Worm (Caenorhabditis elegans): ENCODE results near the gene T23G4.127.
A peak's percentile ranks its signal among the peaks of the same experiment; 100 is the strongest.
"Not testable (repeated sequence)": the region's sequence is repeated elsewhere in the genome, so short reads cannot be mapped to it uniquely, and the experiment has no call there.

Gene T23G4.127

DNA sequence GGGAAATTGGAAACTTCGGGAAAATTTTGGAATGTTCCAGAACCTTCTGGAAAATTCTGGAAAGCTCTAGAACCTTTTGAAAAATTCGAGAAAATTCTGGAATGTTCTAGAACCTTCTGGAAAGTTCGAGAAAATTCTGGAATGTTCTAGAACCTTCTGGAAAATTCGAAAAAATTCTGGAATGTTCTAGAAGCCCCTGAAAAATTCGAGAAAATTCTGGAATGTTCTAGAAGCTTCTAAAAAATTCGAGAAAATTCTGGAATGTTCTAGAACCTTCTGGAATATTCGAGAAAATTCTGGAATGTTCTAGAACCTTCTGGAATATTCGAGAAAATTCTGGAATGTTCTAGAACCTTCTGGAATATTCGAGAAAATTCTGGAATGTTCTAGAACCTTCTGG, 30.5 kb downstream of the T23G4.127 start:
- TF ChIP-seq pes-1 (GFP tag; IDR thresholded peaks at IDR 0.05): peak; percentile 55; the same call in 1 of the 2 replicates

DNA sequence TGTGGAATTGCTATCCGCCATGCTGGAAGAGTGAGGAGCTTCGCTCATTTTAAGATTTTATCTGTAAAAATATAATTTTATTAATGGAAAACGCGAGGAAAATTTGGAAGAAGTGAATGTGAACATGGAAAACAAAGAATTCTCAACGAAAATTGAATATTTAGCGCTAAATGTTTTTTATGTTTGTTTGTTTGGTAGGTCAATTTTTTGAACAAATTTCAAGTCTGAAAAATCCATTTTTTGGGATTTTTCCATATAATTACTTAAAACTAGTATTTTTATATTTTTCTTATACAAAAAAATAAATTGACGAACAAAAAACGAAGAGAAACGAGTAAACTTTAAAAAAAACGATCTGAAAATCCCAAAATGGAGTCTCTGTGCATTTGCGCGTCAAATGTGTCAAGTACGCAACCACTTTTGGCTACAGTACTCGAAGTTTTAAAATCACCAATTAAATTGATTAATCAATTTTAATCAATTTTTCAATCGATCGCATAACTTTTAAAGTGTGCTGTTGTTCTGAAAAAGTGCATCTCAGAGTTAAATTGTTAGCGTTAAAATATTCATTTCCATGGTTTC, 31.6 kb downstream of the T23G4.127 start, which contains the start of gene fbxa-215:
TSS of gene fbxa-215 (minus strand) at position 61 of the 582 bp plus-strand sequence.
- TF ChIP-seq sea-1 (GFP tag; conservative IDR thresholded peaks at IDR 0.05): no peak
- no peak for TF ChIP-seq flt-1 (GFP tag; IDR thresholded peaks at IDR 0.05)
- TF ChIP-seq ceh-13 (GFP tag; optimal IDR thresholded peaks at IDR 0.05): no peak
- TF ChIP-seq B0310.2 (tag; optimal IDR thresholded peaks at IDR 0.05): no peak

DNA sequence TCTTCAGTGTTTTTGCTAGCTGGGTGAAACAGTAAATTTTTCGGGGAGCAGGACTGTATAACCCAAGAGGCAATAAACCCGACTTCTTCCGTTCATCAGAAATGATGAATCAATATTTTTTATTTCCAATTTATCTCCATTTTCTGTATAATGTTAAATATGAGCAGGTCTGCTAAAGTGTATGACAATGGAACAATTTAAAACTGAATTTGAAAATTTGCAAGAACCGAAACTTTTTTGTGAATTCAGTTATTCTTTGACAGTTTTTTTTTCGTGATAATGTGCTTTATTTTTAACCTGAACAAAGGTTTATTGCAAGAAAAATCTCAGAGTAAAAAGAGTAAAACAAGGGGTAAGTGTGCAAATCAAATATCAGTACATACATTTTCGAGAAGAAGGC, 33.4 kb downstream of the T23G4.127 start:
- TF ChIP-seq scrt-1 (GFP tag; IDR thresholded peaks at IDR 0.05): no peak

DNA sequence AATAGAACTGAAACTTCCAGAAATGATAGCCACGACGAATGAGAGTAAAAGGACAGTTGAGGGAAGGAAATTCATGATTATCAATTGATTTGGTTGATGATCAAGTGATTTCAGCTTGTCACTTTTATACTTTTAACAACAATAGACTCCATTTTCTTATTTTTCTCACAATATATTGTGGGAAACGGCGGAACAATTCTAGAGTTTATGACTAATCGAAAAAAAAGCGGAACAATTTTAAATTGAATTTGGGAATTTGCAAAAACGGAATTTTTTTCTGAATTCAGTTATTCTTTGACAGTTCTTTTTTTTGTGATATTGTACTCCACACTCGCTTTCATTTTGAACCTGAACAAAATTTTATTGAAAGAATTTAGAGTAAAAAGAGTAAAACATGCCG, 34.4 kb downstream of the T23G4.127 start, which contains the start of gene Y45F10C.4:
TSS of gene Y45F10C.4 (minus strand) at position 101 of the 400 bp plus-strand sequence.
- no peak for TF ChIP-seq tbx-37 (GFP tag; conservative IDR thresholded peaks at IDR 0.05)
- TF ChIP-seq hmg-4 (GFP tag; optimal IDR thresholded peaks at IDR 0.05): no peak
- no peak for TF ChIP-seq ceh-36 (tag; optimal IDR thresholded peaks at IDR 0.05)
- TF ChIP-seq ama-1 (optimal IDR thresholded peaks at IDR 0.05): no peak
- no peak for TF ChIP-seq ets-7 (tag; optimal IDR thresholded peaks at IDR 0.05)
- TF ChIP-seq ceh-13 (GFP tag; optimal IDR thresholded peaks at IDR 0.05): no peak
- no peak for TF ChIP-seq F13C5.2 (tag; optimal IDR thresholded peaks at IDR 0.05)
- no peak for TF ChIP-seq scrt-1 (GFP tag; IDR thresholded peaks at IDR 0.05)
- no peak for TF ChIP-seq pes-1 (GFP tag; IDR thresholded peaks at IDR 0.05)

DNA sequence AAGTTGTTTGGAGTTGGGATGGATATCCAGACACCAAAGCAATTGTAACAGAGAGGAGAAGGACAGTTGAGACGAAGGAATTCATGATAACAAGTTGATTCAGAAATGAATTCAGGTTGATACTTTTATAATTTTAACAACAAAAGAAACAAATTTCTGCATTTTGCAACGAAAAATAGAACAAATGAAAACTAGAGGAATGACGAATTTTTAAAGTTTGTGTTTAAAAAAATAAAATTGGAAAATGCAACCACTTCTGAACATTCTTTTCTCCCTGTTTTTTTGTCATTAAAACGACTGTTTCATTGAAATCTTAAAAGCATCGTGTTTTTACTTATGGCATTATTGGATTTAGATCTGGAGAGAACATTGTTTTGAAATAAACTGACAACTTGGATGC, 35.9 kb downstream of the T23G4.127 start, which contains the start of gene Y45F10C.2:
TSS of gene Y45F10C.2 (minus strand) at position 101 of the 400 bp plus-strand sequence.
- TF ChIP-seq ceh-13 (GFP tag; optimal IDR thresholded peaks at IDR 0.05); flt-1 (GFP tag; IDR thresholded peaks at IDR 0.05); ama-1 (optimal IDR thresholded peaks at IDR 0.05): not testable (repeated sequence)

DNA sequence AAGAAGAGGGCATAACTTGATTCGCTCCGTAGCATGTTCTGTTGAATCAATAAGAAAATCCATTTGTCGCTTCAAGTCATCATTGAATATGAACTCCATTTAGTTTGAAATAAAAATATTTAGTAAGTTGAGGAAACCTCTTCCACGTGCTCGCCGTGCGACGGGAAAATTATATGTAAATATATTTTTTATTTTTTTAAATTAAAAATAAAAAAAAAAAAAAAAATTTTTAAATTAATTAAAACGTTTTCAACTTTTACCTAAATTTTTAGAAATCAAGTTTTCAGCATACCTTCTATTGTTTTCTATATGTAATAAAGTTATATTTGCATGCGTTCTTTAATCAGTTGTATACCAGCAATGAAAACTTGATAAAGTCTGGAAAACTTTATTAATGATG, 39.1 kb downstream of the T23G4.127 start, which contains the start of gene Y45F10C.1:
TSS of gene Y45F10C.1 (minus strand) at position 101 of the 400 bp plus-strand sequence.
- TF ChIP-seq hmbx-1 (tag; optimal IDR thresholded peaks at IDR 0.05); scrt-1 (GFP tag; IDR thresholded peaks at IDR 0.05); tbx-11 (GFP tag; IDR thresholded peaks at IDR 0.05): not testable (repeated sequence)

DNA sequence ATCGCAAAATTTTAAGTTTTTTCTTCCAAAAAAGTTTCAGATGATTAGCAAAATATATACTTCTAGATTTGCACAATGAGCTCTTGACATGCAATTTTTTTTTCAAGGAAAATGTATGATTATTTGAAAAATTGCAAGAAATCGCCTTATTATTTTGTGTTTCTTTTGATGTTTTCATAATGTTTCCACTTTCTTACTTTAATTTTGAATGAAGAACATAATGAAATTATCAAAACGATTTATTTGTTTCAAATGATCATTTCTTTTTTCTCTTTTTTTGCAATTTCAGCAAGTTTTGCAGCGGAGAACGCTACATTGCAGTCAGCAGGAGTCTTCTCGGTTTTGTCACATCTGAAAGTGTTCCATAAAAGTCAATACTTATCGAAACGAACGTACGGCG, 46.5 kb downstream of the T23G4.127 start, which contains the start of gene Y45F10C.6:
TSS of gene Y45F10C.6 (plus strand) at position 301 of the 400 bp plus-strand sequence.
- TF ChIP-seq ets-7, F13C5.2, ceh-36 (tag; optimal IDR thresholded peaks at IDR 0.05): not testable (repeated sequence)

DNA sequence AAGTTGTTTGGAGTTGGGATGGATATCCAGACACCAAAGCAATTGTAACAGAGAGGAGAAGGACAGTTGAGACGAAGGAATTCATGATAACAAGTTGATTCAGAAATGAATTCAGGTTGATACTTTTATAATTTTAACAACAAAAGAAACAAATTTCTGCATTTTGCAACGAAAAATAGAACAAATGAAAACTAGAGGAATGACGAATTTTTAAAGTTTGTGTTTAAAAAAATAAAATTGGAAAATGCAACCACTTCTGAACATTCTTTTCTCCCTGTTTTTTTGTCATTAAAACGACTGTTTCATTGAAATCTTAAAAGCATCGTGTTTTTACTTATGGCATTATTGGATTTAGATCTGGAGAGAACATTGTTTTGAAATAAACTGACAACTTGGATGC, 47.1 kb downstream of the T23G4.127 start, which contains the start of gene C08F11.12:
TSS of gene C08F11.12 (minus strand) at position 101 of the 400 bp plus-strand sequence.
- TF ChIP-seq hnd-1 (tag; optimal IDR thresholded peaks at IDR 0.05); hmg-4 (GFP tag; optimal IDR thresholded peaks at IDR 0.05); aly-1 (tag; optimal IDR thresholded peaks at IDR 0.05): not testable (repeated sequence)

DNA sequence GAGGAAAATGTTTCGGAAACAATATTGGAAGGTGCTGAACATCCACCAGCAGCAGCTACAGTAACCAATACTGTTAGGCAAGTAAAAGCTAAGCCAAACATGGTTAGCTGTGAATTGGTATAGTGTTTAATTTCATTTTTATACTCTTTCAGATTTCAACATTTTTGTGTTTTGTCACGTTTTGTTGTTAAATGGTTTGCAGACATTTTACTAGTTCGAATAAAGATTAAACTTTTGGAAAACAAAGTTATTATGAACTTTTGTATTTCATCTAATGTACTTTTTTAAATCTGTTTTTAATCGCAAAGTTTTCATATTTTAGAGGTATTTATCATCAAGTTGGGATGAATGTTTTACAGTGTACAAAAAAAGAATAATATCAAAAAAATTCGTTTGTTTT, 48.3 kb downstream of the T23G4.127 start, which contains the start of gene C08F11.17:
TSS of gene C08F11.17 (minus strand) at position 101 of the 400 bp plus-strand sequence.
- TF ChIP-seq tra-4 (tag; optimal IDR thresholded peaks at IDR 0.05): no peak
- no peak for TF ChIP-seq F13C5.2 (tag; optimal IDR thresholded peaks at IDR 0.05)
- no peak for TF ChIP-seq tbx-37 (GFP tag; conservative IDR thresholded peaks at IDR 0.05)
- TF ChIP-seq scrt-1 (GFP tag; IDR thresholded peaks at IDR 0.05): no peak
- no peak for TF ChIP-seq aly-1 (tag; optimal IDR thresholded peaks at IDR 0.05)
- no peak for TF ChIP-seq B0310.2 (tag; optimal IDR thresholded peaks at IDR 0.05)
- TF ChIP-seq ceh-13 (GFP tag; optimal IDR thresholded peaks at IDR 0.05): no peak
- TF ChIP-seq pes-1 (GFP tag; IDR thresholded peaks at IDR 0.05): no peak
- no peak for TF ChIP-seq ama-1 (optimal IDR thresholded peaks at IDR 0.05)
- TF ChIP-seq hmg-4 (GFP tag; optimal IDR thresholded peaks at IDR 0.05): no peak
- no peak for TF ChIP-seq hnd-1 (tag; optimal IDR thresholded peaks at IDR 0.05)
- no peak for TF ChIP-seq hmbx-1 (tag; optimal IDR thresholded peaks at IDR 0.05)
- TF ChIP-seq flt-1 (GFP tag; IDR thresholded peaks at IDR 0.05): no peak
- TF ChIP-seq ceh-36 (tag; optimal IDR thresholded peaks at IDR 0.05): no peak
- no peak for TF ChIP-seq tbx-11 (GFP tag; IDR thresholded peaks at IDR 0.05)

DNA sequence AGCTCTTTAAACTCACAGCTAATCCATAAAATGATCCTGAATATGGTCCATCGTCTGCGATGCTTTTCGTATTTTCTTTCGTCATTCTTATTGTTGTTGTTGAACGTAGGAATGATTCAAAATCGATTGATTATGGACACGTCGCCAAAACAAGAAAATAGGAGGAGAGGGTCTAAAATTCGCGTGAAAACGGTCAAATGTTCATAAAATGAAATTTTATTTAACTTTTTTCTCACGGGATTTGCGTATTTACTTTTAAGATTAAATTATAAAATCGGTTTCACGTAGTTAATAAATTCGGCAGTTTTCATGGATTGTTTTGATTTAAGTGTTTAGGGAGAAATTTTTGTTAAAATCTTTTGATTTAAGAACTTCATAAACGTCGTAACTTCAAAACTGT, 49.4 kb downstream of the T23G4.127 start, which contains the start of gene C08F11.10:
TSS of gene C08F11.10 (minus strand) at position 101 of the 400 bp plus-strand sequence.
- TF ChIP-seq ets-7 (tag; optimal IDR thresholded peaks at IDR 0.05): no peak
- no peak for TF ChIP-seq pes-1 (GFP tag; IDR thresholded peaks at IDR 0.05)
- TF ChIP-seq aly-1 (tag; optimal IDR thresholded peaks at IDR 0.05): no peak
- no peak for TF ChIP-seq ceh-13 (GFP tag; optimal IDR thresholded peaks at IDR 0.05)
- TF ChIP-seq ceh-36 (tag; optimal IDR thresholded peaks at IDR 0.05): no peak
- TF ChIP-seq flt-1 (GFP tag; IDR thresholded peaks at IDR 0.05): no peak
- TF ChIP-seq F13C5.2 (tag; optimal IDR thresholded peaks at IDR 0.05): no peak
- no peak for TF ChIP-seq ama-1 (optimal IDR thresholded peaks at IDR 0.05)
- no peak for TF ChIP-seq hmbx-1 (tag; optimal IDR thresholded peaks at IDR 0.05)
- no peak for TF ChIP-seq tra-4 (tag; optimal IDR thresholded peaks at IDR 0.05)
- no peak for TF ChIP-seq scrt-1 (GFP tag; IDR thresholded peaks at IDR 0.05)
- no peak for TF ChIP-seq hnd-1 (tag; optimal IDR thresholded peaks at IDR 0.05)
- TF ChIP-seq B0310.2 (tag; optimal IDR thresholded peaks at IDR 0.05): no peak
- no peak for TF ChIP-seq hmg-4 (GFP tag; optimal IDR thresholded peaks at IDR 0.05)
- TF ChIP-seq sea-1 (GFP tag; conservative IDR thresholded peaks at IDR 0.05): no peak
- no peak for TF ChIP-seq tbx-37 (GFP tag; conservative IDR thresholded peaks at IDR 0.05)
- no peak for TF ChIP-seq tbx-11 (GFP tag; IDR thresholded peaks at IDR 0.05)

All from whole organism, early embryonic.